Worm (Caenorhabditis elegans) whole organism, young adult: ENCODE data around the gene spin-2.

Source experiments
- F22D6.2 ChIP-seq: sonication (generic microtip); optimal IDR thresholded peaks from 2 replicates; lab custom pipeline; 2016; ENCODE audit warnings: mild to moderate bottlenecking, missing genetic modification characterization, missing compliant biosample characterization
- F23B12.7 ChIP-seq: sonication (generic microtip); optimal IDR thresholded peaks from 2 replicates; lab custom pipeline; 2017; ENCODE audit warnings: missing genetic modification characterization, mild to moderate bottlenecking, missing compliant biosample characterization, antibody characterized with exemption, moderate library complexity; ENCODE audit not compliant: insufficient read depth
- F37B4.10 ChIP-seq: fragments of 200-800 bp; sonication (Bioruptor generic); IDR thresholded peaks from 2 replicates; pipeline ENCODE4 v1.3.6; 2022; ENCODE audit warnings: missing genetic modification characterization, missing compliant biosample characterization
- K11D2.4 ChIP-seq: fragments of 200-800 bp; sonication (Bioruptor generic); IDR thresholded peaks from 2 replicates; pipeline ENCODE4 v1.3.6; 2022; ENCODE audit warnings: missing genetic modification reagents, missing genetic modification characterization, missing compliant biosample characterization
- Y53F4B.3 ChIP-seq: fragments of 200-800 bp; sonication (Bioruptor generic); IDR thresholded peaks from 2 replicates; pipeline ENCODE4 v1.3.6; 2022; ENCODE audit warnings: missing genetic modification reagents, missing genetic modification characterization, missing compliant biosample characterization
- Y53G8AR.9 ChIP-seq: fragments of 200-800 bp; sonication (Bioruptor generic); conservative IDR thresholded peaks from 2 replicates; pipeline ENCODE4 v1.3.6; 2022; ENCODE audit warnings: missing genetic modification reagents, missing genetic modification characterization, missing compliant biosample characterization
- Y79H2A.3 ChIP-seq: fragments of 200-800 bp; sonication (Bioruptor generic); conservative IDR thresholded peaks from 2 replicates; pipeline ENCODE4 v1.3.6; 2022; ENCODE audit warnings: missing genetic modification reagents, missing genetic modification characterization, missing compliant biosample characterization
- ama-1 ChIP-seq, 3 experiments: fragments of 150-350 bp in 1 of 3; sonication (generic microtip) in 2 of 3; optimal IDR thresholded peaks; 2 replicates each; lab custom pipeline; 2014 to 2018; ENCODE audit warnings: missing biosample characterization in 2 of 3, missing genetic modification characterization in 2 of 3, missing genetic modification reagents in 2 of 3
- cebp-1 ChIP-seq, 2 experiments: fragments of 200-800 bp in 1 of 2; sonication (Bioruptor generic) in 1 of 2; sonication (generic microtip) in 1 of 2; IDR thresholded peaks in 1 of 2; optimal IDR thresholded peaks in 1 of 2; 2 replicates each; pipeline versions ENCODE4 v1.3.6 to Lab custom; 2017 to 2022; ENCODE audit warnings: missing compliant biosample characterization in 2 of 2, missing genetic modification characterization in 2 of 2, mild to moderate bottlenecking in 1 of 2, missing genetic modification reagents in 1 of 2, moderate library complexity in 1 of 2
- cebp-2 ChIP-seq: fragments of 200-800 bp; sonication (Bioruptor generic); IDR thresholded peaks from 2 replicates; pipeline ENCODE4 v1.3.6; 2022; ENCODE audit warnings: missing genetic modification characterization, missing compliant biosample characterization
- ceh-27 ChIP-seq: fragments of 200-800 bp; sonication (Bioruptor generic); optimal IDR thresholded peaks from 2 replicates; lab custom pipeline; 2018; ENCODE audit warnings: mild to moderate bottlenecking, missing genetic modification characterization, moderate library complexity, missing compliant biosample characterization
- die-1 ChIP-seq: sonication (generic microtip); optimal IDR thresholded peaks from 2 replicates; lab custom pipeline; 2016; ENCODE audit warnings: missing genotype, mild to moderate bottlenecking, missing genetic modification characterization, missing compliant biosample characterization
- dox-1 ChIP-seq: fragments of 200-800 bp; sonication (Bioruptor generic); IDR thresholded peaks from 2 replicates; pipeline ENCODE4 v1.3.6; 2022; ENCODE audit warnings: missing genetic modification reagents, missing genetic modification characterization, missing compliant biosample characterization
- dpff-1 ChIP-seq: sonication (generic microtip); optimal IDR thresholded peaks from 2 replicates; lab custom pipeline; 2017; ENCODE audit warnings: mild to moderate bottlenecking, missing genetic modification characterization, missing compliant biosample characterization
- egrh-3 ChIP-seq: fragments of 200-800 bp; sonication (Bioruptor generic); IDR thresholded peaks from 2 replicates; pipeline ENCODE4 v1.3.6; 2022; ENCODE audit warnings: missing genetic modification reagents, missing genetic modification characterization, missing compliant biosample characterization
- ets-4 ChIP-seq: fragments of 200-800 bp; sonication (Bioruptor generic); optimal IDR thresholded peaks from 2 replicates; lab custom pipeline; 2018; ENCODE audit warnings: mild to moderate bottlenecking, missing genetic modification characterization, missing compliant biosample characterization
- hlh-26 ChIP-seq: fragments of 200-800 bp; sonication (Bioruptor generic); conservative IDR thresholded peaks from 2 replicates; pipeline ENCODE4 v1.3.6; 2022; ENCODE audit warnings: missing genetic modification reagents, missing genetic modification characterization, missing compliant biosample characterization
- hmg-20 ChIP-seq: fragments of 200-800 bp; sonication (Bioruptor generic); IDR thresholded peaks from 2 replicates; pipeline ENCODE4 v1.3.6; 2022; ENCODE audit warnings: missing genetic modification reagents, missing genetic modification characterization, missing compliant biosample characterization
- lin-26 ChIP-seq: fragments of 200-800 bp; sonication (Bioruptor generic); IDR thresholded peaks from 2 replicates; pipeline ENCODE4 v1.3.6; 2022; ENCODE audit warnings: missing genetic modification reagents, missing genetic modification characterization, missing compliant biosample characterization
- lin-35 ChIP-seq, 3 experiments: fragments of 150-350 bp in 2 of 3; sonication (generic microtip) in 1 of 3; optimal IDR thresholded peaks; 2 replicates each; lab custom pipeline; 2014 to 2018; ENCODE audit warnings: missing biosample characterization in 3 of 3, missing genetic modification characterization in 3 of 3, missing genetic modification reagents in 3 of 3
- lin-40 ChIP-seq: sonication (generic microtip); optimal IDR thresholded peaks from 2 replicates; lab custom pipeline; 2016; ENCODE audit warnings: missing genetic modification characterization, mild to moderate bottlenecking, missing compliant biosample characterization, missing genotype, missing genetic modification reagents
- madf-6 ChIP-seq: fragments of 200-800 bp; sonication (Bioruptor generic); IDR thresholded peaks from 2 replicates; pipeline ENCODE4 v1.3.6; 2022; ENCODE audit warnings: missing genetic modification reagents, missing genetic modification characterization, missing compliant biosample characterization
- mcd-1 ChIP-seq: fragments of 200-800 bp; sonication (Bioruptor generic); IDR thresholded peaks from 2 replicates; pipeline ENCODE4 v1.3.6; 2022; ENCODE audit warnings: missing genetic modification reagents, missing genetic modification characterization, missing compliant biosample characterization
- nfyb-1 ChIP-seq: fragments of 200-800 bp; sonication (Bioruptor generic); IDR thresholded peaks from 2 replicates; pipeline ENCODE4 v1.3.6; 2022; ENCODE audit warnings: missing genetic modification reagents, missing genetic modification characterization, missing compliant biosample characterization
- repo-1 ChIP-seq: sonication (generic microtip); optimal IDR thresholded peaks from 2 replicates; lab custom pipeline; 2017; ENCODE audit warnings: mild to moderate bottlenecking, missing genetic modification characterization, missing compliant biosample characterization
- snpc-4 ChIP-seq, 5 experiments: fragments of 150-350 bp in 1 of 5; sonication (generic microtip) in 4 of 5; optimal IDR thresholded peaks; 2 replicates each; lab custom pipeline; 2014 to 2018; ENCODE audit warnings: missing genetic modification characterization in 5 of 5, missing biosample characterization in 3 of 5, antibody characterized with exemption in 2 of 5, mild to moderate bottlenecking in 2 of 5, missing compliant biosample characterization in 2 of 5, missing genotype in 2 of 5, moderate library complexity in 2 of 5, missing genetic modification reagents in 1 of 5
- tlf-1 ChIP-seq: fragments of 200-800 bp; sonication (Bioruptor generic); optimal IDR thresholded peaks from 2 replicates; lab custom pipeline; 2018; ENCODE audit warnings: mild to moderate bottlenecking, missing genetic modification characterization, missing compliant biosample characterization
- ztf-26 ChIP-seq: sonication (generic microtip); optimal IDR thresholded peaks from 2 replicates; lab custom pipeline; 2017; ENCODE audit warnings: missing genetic modification characterization, missing compliant biosample characterization
- ztf-3 ChIP-seq: fragments of 200-800 bp; sonication (Bioruptor generic); optimal IDR thresholded peaks from 2 replicates; lab custom pipeline; 2018; ENCODE audit warnings: mild to moderate bottlenecking, missing genetic modification characterization, missing compliant biosample characterization

The spin-2 gene

DNA sequence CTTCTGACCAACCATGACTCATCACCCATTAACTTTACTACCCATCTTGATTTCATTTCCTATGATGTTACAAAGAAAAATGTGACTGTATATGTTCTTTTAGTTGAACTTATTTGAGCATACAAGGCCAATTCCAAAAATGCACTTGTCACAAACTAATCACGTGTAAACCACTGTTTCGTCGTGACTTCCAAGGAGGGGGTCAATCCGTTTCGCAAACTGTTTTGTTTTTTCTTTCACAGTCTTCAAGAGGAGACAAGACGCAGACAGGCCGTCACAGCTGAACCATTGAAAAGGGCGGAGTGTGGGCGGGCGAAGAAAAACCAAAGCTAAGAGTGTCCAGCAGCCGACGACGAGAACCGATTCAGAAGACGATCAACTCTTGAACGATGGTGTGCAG lies 7.7 kb upstream of the spin-2 start, which contains the start of gene C39E9.8:
Gene C39E9.8, plus strand, starts transcription at position 328 of the 400 bp plus-strand sequence.
- TF ChIP-seq F23B12.7 (tag; lab: Kevin White, UChicago) = no peak
- TF ChIP-seq cebp-1 (GFP tag; IDR thresholded peaks at IDR 0.05; lab: Robert Waterston, UW) = no peak
- TF ChIP-seq cebp-1 (tag; optimal IDR thresholded peaks at IDR 0.05; lab: Kevin White, UChicago) = peak; percentile 24
- TF ChIP-seq cebp-2 (GFP tag; lab: Robert Waterston, UW) = 0 out of 2 replicates have a peak, but pooled peaks have one; percentile 38
- TF ChIP-seq dpff-1 (tag; lab: Kevin White, UChicago) = no peak
- TF ChIP-seq nfyb-1 (GFP tag; lab: Robert Waterston, UW) = no peak
- no peak for TF ChIP-seq egrh-3 (GFP tag; lab: Robert Waterston, UW)
- TF ChIP-seq die-1 (tag; lab: Kevin White, UChicago) = no peak
- peak; percentile 36 for TF ChIP-seq ceh-27
- TF ChIP-seq Y53G8AR.9 (GFP tag; lab: Robert Waterston, UW) = no peak
- peak; percentile 38 for TF ChIP-seq ztf-26 (tag; lab: Kevin White, UChicago)
- TF ChIP-seq Y79H2A.3 (GFP tag; lab: Robert Waterston, UW) = no peak

- no peak for TF ChIP-seq ztf-26 (tag; lab: Kevin White, UChicago)
- TF ChIP-seq ets-4 = no peak
- TF ChIP-seq tlf-1 (GFP tag; lab: Kevin White, UChicago) = no peak
- TF ChIP-seq hlh-26 (GFP tag; lab: Robert Waterston, UW) = no peak
- TF ChIP-seq ztf-3 (GFP tag; lab: Kevin White, UChicago) = no peak
- TF ChIP-seq dox-1 (GFP tag; lab: Robert Waterston, UW) = no peak
- no peak for TF ChIP-seq F37B4.10 (GFP tag; lab: Robert Waterston, UW)
- no peak for TF ChIP-seq cebp-2 (GFP tag; lab: Robert Waterston, UW)
- TF ChIP-seq, all 124 proteins: peak for 0
These were observed 6.6 kb upstream of the spin-2 start for ce11 chrIV:13080185-13080584.

ce11 chrIV:13080861-13081260 lies 5.9 kb upstream of the spin-2 start:
- TF ChIP-seq repo-1 (tag; lab: Kevin White, UChicago) = peak; percentile 40
- no peak for TF ChIP-seq hmg-20 (GFP tag; lab: Robert Waterston, UW)
- 0 out of 2 replicates have a peak, but pooled peaks have one; percentile 6 for TF ChIP-seq madf-6
- peak; percentile 31 for TF ChIP-seq ama-1 (optimal IDR thresholded peaks at IDR 0.05; lab: Kevin White, UChicago)
- no peak for TF ChIP-seq ama-1 (GFP tag; optimal IDR thresholded peaks at IDR 0.05; lab: Kevin White, UChicago)
- TF ChIP-seq snpc-4 (GFP tag; optimal IDR thresholded peaks at IDR 0.05; lab: Kevin White, UChicago) = no peak
- no peak for TF ChIP-seq snpc-4 (tag; optimal IDR thresholded peaks at IDR 0.05; lab: Kevin White, UChicago)
- no peak for TF ChIP-seq lin-35 (GFP tag; optimal IDR thresholded peaks at IDR 0.05; lab: Kevin White, UChicago)

DNA sequence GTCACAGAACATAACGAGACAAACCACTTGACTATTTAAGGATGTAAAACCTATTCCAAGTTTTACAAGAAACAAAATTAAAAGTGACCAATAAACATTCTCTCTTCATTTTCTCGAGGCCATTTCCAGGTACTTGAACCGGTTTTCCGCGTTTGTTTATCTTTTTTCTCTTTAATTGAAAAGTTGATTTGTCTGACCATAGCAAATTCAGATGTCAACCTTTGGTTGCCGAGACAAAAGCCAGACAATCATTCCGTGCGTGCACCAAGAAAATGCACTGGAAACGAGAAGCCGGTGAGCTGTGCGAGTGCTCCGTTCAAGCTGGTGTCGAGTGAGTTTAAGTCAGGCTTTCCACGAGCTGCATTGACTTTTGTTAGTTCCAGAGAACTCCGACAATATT lies 4.7 kb upstream of the spin-2 start:
- no peak for TF ChIP-seq F23B12.7 (tag; lab: Kevin White, UChicago)
- TF ChIP-seq Y53F4B.3 = no peak
- TF ChIP-seq lin-26 (GFP tag; lab: Robert Waterston, UW) = peak; percentile 60; the same call in 1 of the 2 replicates
- TF ChIP-seq K11D2.4 = 0 out of 2 replicates have a peak, but pooled peaks have one; percentile 56
- peak; percentile 19 for TF ChIP-seq ceh-27
- TF ChIP-seq ama-1 (optimal IDR thresholded peaks at IDR 0.05; lab: Kevin White, UChicago) = peak; percentile 81
- no peak for TF ChIP-seq ama-1 (GFP tag; optimal IDR thresholded peaks at IDR 0.05; lab: Kevin White, UChicago)
- no peak for TF ChIP-seq lin-40 (tag; lab: Kevin White, UChicago)
- TF ChIP-seq F22D6.2 (tag; lab: Kevin White, UChicago) = no peak
- TF ChIP-seq mcd-1 = peak; percentile 28; the same call in 1 of the 2 replicates
- peak; percentile 27 for TF ChIP-seq ztf-26 (tag; lab: Kevin White, UChicago)
